Worm (Caenorhabditis elegans) whole organism, L4/young adult: ENCODE measurements around the gene ttr-1.

Experiments
- W03F9.2 ChIP-seq: fragments of 150-350 bp; optimal IDR thresholded peaks from 2 replicates; lab custom pipeline; 2014; ENCODE audit warnings: missing biosample characterization, missing genetic modification characterization
- dao-5 ChIP-seq: sonication (generic microtip); optimal IDR thresholded peaks from 2 replicates; lab custom pipeline; 2016; ENCODE audit warnings: missing genotype, missing genetic modification characterization, moderate library complexity, missing compliant biosample characterization

DNA sequence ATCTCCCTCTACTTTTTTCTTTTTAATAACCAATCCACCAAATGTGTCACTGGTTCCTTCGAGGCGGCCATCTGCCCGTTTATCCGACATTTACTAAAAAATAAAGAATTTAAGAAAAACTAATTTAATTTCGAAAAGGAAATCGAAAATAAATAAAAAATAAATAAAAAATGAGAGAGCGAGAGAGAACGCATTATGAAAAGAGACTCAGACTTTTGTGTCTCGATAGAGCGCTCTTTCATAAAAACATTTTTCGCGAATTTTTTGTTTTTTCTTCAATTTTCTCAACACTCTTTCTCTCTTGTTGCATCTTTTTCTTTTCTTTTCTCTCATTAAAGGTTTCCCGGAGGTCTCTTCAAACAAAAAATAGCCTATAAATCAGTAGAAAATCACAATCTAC is 27.2 kb downstream of the ttr-1 start, which contains the start of gene mog-1:
- TF ChIP-seq dao-5 (tag; lab: Kevin White, UChicago) (no peak), W03F9.2 (peak; percentile 24)
